Fruit fly (Drosophila melanogaster) whole organism, embryonic: Measurements from ENCODE around the gene CG11279.

Source experiments
- ATbp ChIP-seq: fragments of 200-800 bp; sonication (Bioruptor generic); optimal IDR thresholded peaks from 2 replicates; lab custom pipeline; 2017; ENCODE audit warnings: missing biosample characterization, mild to moderate bottlenecking, missing genetic modification characterization, missing genetic modification reagents
- CG10267 ChIP-seq: fragments of 200-800 bp; sonication (Bioruptor generic); optimal IDR thresholded peaks from 2 replicates; lab custom pipeline; 2018; ENCODE audit warnings: missing biosample characterization, mild to moderate bottlenecking, missing genetic modification characterization, moderate library complexity
- CG10274 ChIP-seq: fragments of 200-800 bp; sonication (Bioruptor generic); optimal IDR thresholded peaks from 3 replicates; lab custom pipeline; 2017; ENCODE audit warnings: missing biosample characterization, mild to moderate bottlenecking, missing genetic modification characterization
- CG10979 ChIP-seq: fragments of 200-800 bp; sonication (Bioruptor generic); optimal IDR thresholded peaks from 2 replicates; lab custom pipeline; 2018; ENCODE audit warnings: missing biosample characterization, mild to moderate bottlenecking, missing genetic modification characterization, moderate library complexity
- CG12219 ChIP-seq: fragments of 200-800 bp; sonication (Bioruptor generic); optimal IDR thresholded peaks from 3 replicates; lab custom pipeline; 2018; ENCODE audit warnings: missing biosample characterization, mild to moderate bottlenecking, missing genetic modification characterization
- CG15011 ChIP-seq: fragments of 200-800 bp; sonication (Bioruptor generic); optimal IDR thresholded peaks from 3 replicates; lab custom pipeline; 2018; ENCODE audit warnings: missing biosample characterization, mild to moderate bottlenecking, missing genetic modification characterization
- CG15514 ChIP-seq: fragments of 200-800 bp; sonication (Bioruptor generic); optimal IDR thresholded peaks from 3 replicates; lab custom pipeline; 2017; ENCODE audit warnings: missing biosample characterization, missing genetic modification characterization, mild to moderate bottlenecking, moderate library complexity, missing genetic modification reagents
- CG1602 ChIP-seq: fragments of 200-800 bp; sonication (Bioruptor generic); optimal IDR thresholded peaks from 3 replicates; lab custom pipeline; 2016; ENCODE audit warnings: missing biosample characterization, missing genetic modification characterization
- CG1647 ChIP-seq: fragments of 200-800 bp; sonication (Bioruptor generic); optimal IDR thresholded peaks from 3 replicates; lab custom pipeline; 2016; ENCODE audit warnings: missing biosample characterization, missing genetic modification characterization
- CG17328 ChIP-seq: fragments of 200-800 bp; sonication (Bioruptor generic); IDR thresholded peaks from 2 replicates; pipeline ENCODE4 v1.3.6; 2022; ENCODE audit warnings: missing biosample characterization, missing genetic modification characterization
- CG17361 ChIP-seq: fragments of 200-800 bp; sonication (Bioruptor generic); IDR thresholded peaks from 3 replicates; pipeline ENCODE4 v1.3.6; 2022; ENCODE audit warnings: missing biosample characterization, missing genetic modification characterization
- CG17912 ChIP-seq: fragments of 200-800 bp; sonication (Bioruptor generic); optimal IDR thresholded peaks from 2 replicates; lab custom pipeline; 2018; ENCODE audit warnings: missing biosample characterization, mild to moderate bottlenecking, missing genetic modification characterization
- CG31224 ChIP-seq: fragments of 200-800 bp; sonication (Bioruptor generic); IDR thresholded peaks from 2 replicates; pipeline ENCODE4 v1.3.6; 2022; ENCODE audit warnings: missing biosample characterization, missing genetic modification characterization
- CG43689 ChIP-seq: fragments of 200-800 bp; sonication (Bioruptor generic); IDR thresholded peaks from 2 replicates; pipeline ENCODE4 v1.3.6; 2022; ENCODE audit warnings: missing biosample characterization, missing genetic modification characterization
- CG6791 ChIP-seq: fragments of 200-800 bp; sonication (Bioruptor generic); IDR thresholded peaks from 3 replicates; pipeline ENCODE4 v1.3.6; 2022; ENCODE audit warnings: missing biosample characterization, missing genetic modification characterization; ENCODE audit not compliant: partially characterized antibody
- CG7987 ChIP-seq: fragments of 200-800 bp; sonication (Bioruptor generic); optimal IDR thresholded peaks from 2 replicates; lab custom pipeline; 2018; ENCODE audit warnings: missing biosample characterization, mild to moderate bottlenecking, missing genetic modification characterization, moderate library complexity
- CG8281 ChIP-seq: fragments of 200-800 bp; sonication (Bioruptor generic); optimal IDR thresholded peaks from 2 replicates; lab custom pipeline; 2018; ENCODE audit warnings: missing biosample characterization, mild to moderate bottlenecking, missing genetic modification characterization, moderate library complexity
- CG8924 ChIP-seq: fragments of 200-800 bp; optimal IDR thresholded peaks from 3 replicates; lab custom pipeline; 2019; ENCODE audit warnings: missing biosample characterization, mild to moderate bottlenecking, missing genetic modification characterization, moderate library complexity
- CG9215 ChIP-seq: fragments of 200-800 bp; sonication (Bioruptor generic); IDR thresholded peaks from 2 replicates; pipeline ENCODE4 v1.3.6; 2022; ENCODE audit warnings: missing biosample characterization, missing genetic modification characterization
- CTCF ChIP-seq: fragments of 200-800 bp; sonication (Bioruptor generic); optimal IDR thresholded peaks from 2 replicates; lab custom pipeline; 2017; ENCODE audit warnings: missing biosample characterization, mild to moderate bottlenecking, missing genetic modification characterization, moderate library complexity
- CkIIα-i1 ChIP-seq: fragments of 200-800 bp; sonication (Bioruptor generic); IDR thresholded peaks from 2 replicates; pipeline ENCODE4 v1.3.6; 2022; ENCODE audit warnings: missing biosample characterization, missing genetic modification characterization
- Dbx ChIP-seq: fragments of 200-800 bp; sonication (Bioruptor generic); IDR thresholded peaks from 3 replicates; pipeline ENCODE4 v1.3.6; 2022; ENCODE audit warnings: missing biosample characterization, missing genetic modification characterization
- Deaf1 ChIP-seq: fragments of 200-800 bp; optimal IDR thresholded peaks from 3 replicates; lab custom pipeline; 2019; ENCODE audit warnings: missing biosample characterization, mild to moderate bottlenecking, missing genetic modification characterization, moderate library complexity
- Hand ChIP-seq: fragments of 200-800 bp; sonication (Bioruptor generic); optimal IDR thresholded peaks from 2 replicates; lab custom pipeline; 2017; ENCODE audit warnings: mild to moderate bottlenecking, missing biosample characterization, missing genetic modification reagents, missing genetic modification characterization
- Hmx ChIP-seq: fragments of 200-800 bp; sonication (Bioruptor generic); optimal IDR thresholded peaks from 2 replicates; lab custom pipeline; 2016; ENCODE audit warnings: missing biosample characterization, missing genetic modification characterization
- Kr ChIP-seq: fragments of 200-800 bp; sonication (Bioruptor generic); optimal IDR thresholded peaks from 2 replicates; lab custom pipeline; 2017; ENCODE audit warnings: missing biosample characterization, mild to moderate bottlenecking, missing genetic modification characterization
- NK7.1 ChIP-seq: fragments of 200-800 bp; sonication (Bioruptor generic); optimal IDR thresholded peaks from 3 replicates; lab custom pipeline; 2016; ENCODE audit warnings: missing biosample characterization, missing genetic modification characterization
- Nf-YB ChIP-seq: fragments of 200-800 bp; sonication (Bioruptor generic); optimal IDR thresholded peaks from 3 replicates; lab custom pipeline; 2019; ENCODE audit warnings: missing biosample characterization, mild to moderate bottlenecking, missing genetic modification characterization, moderate library complexity
- NfI ChIP-seq: fragments of 200-800 bp; sonication (Bioruptor generic); optimal IDR thresholded peaks from 3 replicates; lab custom pipeline; 2018; ENCODE audit warnings: missing biosample characterization, mild to moderate bottlenecking, missing genetic modification characterization, moderate library complexity
- Scr ChIP-seq: fragments of 200-800 bp; sonication (Bioruptor generic); IDR thresholded peaks from 2 replicates; pipeline ENCODE4 v1.3.6; 2022; ENCODE audit warnings: missing biosample characterization, missing genetic modification characterization; ENCODE audit not compliant: partially characterized antibody
- Sin3A ChIP-seq: fragments of >200 bp; optimal IDR thresholded peaks from 2 replicates; lab custom pipeline; 2018
- Spps ChIP-seq: fragments of 200-800 bp; sonication (Bioruptor generic); optimal IDR thresholded peaks from 2 replicates; lab custom pipeline; 2018; ENCODE audit warnings: missing biosample characterization, mild to moderate bottlenecking, missing genetic modification characterization
- Usf ChIP-seq: fragments of 200-800 bp; sonication (Bioruptor generic); optimal IDR thresholded peaks from 2 replicates; lab custom pipeline; 2017; ENCODE audit warnings: missing genotype, missing biosample characterization, missing genetic modification characterization
- ash1 ChIP-seq: fragments of 200-800 bp; sonication (Bioruptor generic); optimal IDR thresholded peaks from 2 replicates; lab custom pipeline; 2018; ENCODE audit warnings: missing biosample characterization, mild to moderate bottlenecking, missing genetic modification characterization
- bsh ChIP-seq, 2 experiments: fragments of 200-800 bp; sonication (Bioruptor generic); optimal IDR thresholded peaks; 2 replicates each; lab custom pipeline; 2017 to 2018; ENCODE audit warnings: mild to moderate bottlenecking in 2 of 2, missing biosample characterization in 2 of 2, missing genetic modification characterization in 2 of 2, moderate library complexity in 1 of 2
- btn ChIP-seq: fragments of 200-800 bp; sonication (Bioruptor generic); optimal IDR thresholded peaks from 2 replicates; lab custom pipeline; 2016; ENCODE audit warnings: missing biosample characterization, missing genetic modification characterization
- crol ChIP-seq: fragments of 200-800 bp; sonication (Bioruptor generic); IDR thresholded peaks from 2 replicates; pipeline ENCODE4 v1.3.6; 2022; ENCODE audit warnings: missing biosample characterization, missing genetic modification characterization
- danr ChIP-seq: fragments of 200-800 bp; sonication (Bioruptor generic); IDR thresholded peaks from 2 replicates; pipeline ENCODE4 v1.3.6; 2022; ENCODE audit warnings: missing biosample characterization, missing genetic modification characterization
- dmrt11E ChIP-seq: fragments of 200-800 bp; sonication (Bioruptor generic); optimal IDR thresholded peaks from 3 replicates; lab custom pipeline; 2018; ENCODE audit warnings: missing biosample characterization, mild to moderate bottlenecking, missing genetic modification characterization, moderate library complexity
- fd64A ChIP-seq: fragments of 200-800 bp; sonication (Bioruptor generic); optimal IDR thresholded peaks from 3 replicates; lab custom pipeline; 2018; ENCODE audit warnings: missing biosample characterization, mild to moderate bottlenecking, missing genetic modification characterization
- gem ChIP-seq: fragments of 200-800 bp; sonication (Bioruptor generic); optimal IDR thresholded peaks from 2 replicates; lab custom pipeline; 2019; ENCODE audit warnings: missing biosample characterization, mild to moderate bottlenecking, missing genetic modification characterization, moderate library complexity
- hkb ChIP-seq, 2 experiments: fragments of 200-800 bp in 1 of 2; fragments of >200 bp in 1 of 2; sonication (Bioruptor generic) in 1 of 2; IDR thresholded peaks in 1 of 2; optimal IDR thresholded peaks in 1 of 2; 2 replicates each; pipeline versions ENCODE4 v1.3.6 to Lab custom; 2017 to 2022; ENCODE audit warnings: missing biosample characterization in 1 of 2, missing genetic modification characterization in 1 of 2
- lmd ChIP-seq: fragments of 200-800 bp; sonication (Bioruptor generic); IDR thresholded peaks from 2 replicates; pipeline ENCODE4 v1.3.6; 2022; ENCODE audit warnings: missing biosample characterization, missing genetic modification characterization
- prd ChIP-seq, 3 experiments: fragments of >200 bp in 2 of 3; fragments of 200-800 bp in 1 of 3; sonication (Bioruptor generic) in 1 of 3; optimal IDR thresholded peaks in 2 of 3; IDR thresholded peaks in 1 of 3; 2 replicates in 2 of 3; 3 replicates in 1 of 3; pipeline versions ENCODE4 v1.3.6 to Lab custom; 2017 to 2022; ENCODE audit warnings: missing biosample characterization in 1 of 3, missing genetic modification characterization in 1 of 3
- schlank ChIP-seq: fragments of 200-800 bp; sonication (Bioruptor generic); optimal IDR thresholded peaks from 2 replicates; lab custom pipeline; 2018; ENCODE audit warnings: missing biosample characterization, mild to moderate bottlenecking, missing genetic modification characterization
- sisA ChIP-seq: fragments of 200-800 bp; sonication (Bioruptor generic); IDR thresholded peaks from 2 replicates; pipeline ENCODE4 v1.3.6; 2022; ENCODE audit warnings: missing biosample characterization, missing genetic modification characterization
- sna ChIP-seq: fragments of 200-800 bp; sonication (Bioruptor generic); IDR thresholded peaks from 2 replicates; pipeline ENCODE4 v1.3.6; 2022; ENCODE audit warnings: missing biosample characterization, missing genetic modification characterization; ENCODE audit not compliant: partially characterized antibody
- vvl ChIP-seq: fragments of 200-800 bp; sonication (Bioruptor generic); IDR thresholded peaks from 2 replicates; pipeline ENCODE4 v1.3.6; 2022; ENCODE audit warnings: missing biosample characterization, missing genetic modification characterization

The CG11279 gene

dm6 chr3L:13032085-13032914 is 14.5 kb upstream of the CG11279 start (continued):
- TF ChIP-seq CG10274 (GFP tag; lab: Kevin White, UChicago) (no peak), gem (tag; lab: Kevin White, UChicago) (peak; percentile 56), sna (GFP tag; lab: Robert Waterston, UW) (no peak), hkb (optimal IDR thresholded peaks at IDR 0.05; lab: Kevin White, UChicago) (no peak), hkb (GFP tag; IDR thresholded peaks at IDR 0.05; lab: Robert Waterston, UW) (no peak), schlank (tag; lab: Kevin White, UChicago) (no peak), CG1602 (no peak), CG12219 (GFP tag; lab: Kevin White, UChicago) (no peak), Nf-YB (GFP tag; lab: Kevin White, UChicago) (peak; percentile 13), danr (GFP tag; lab: Robert Waterston, UW) (no peak), NfI (GFP tag; lab: Kevin White, UChicago) (no peak), CG8281 (tag; lab: Kevin White, UChicago) (peak; percentile 32), CG17328 (GFP tag; lab: Robert Waterston, UW) (0 out of 2 replicates have a peak, but pooled peaks have one; percentile 44), CG9215 (GFP tag; lab: Robert Waterston, UW) (no peak), Hand (GFP tag; lab: Kevin White, UChicago) (no peak), ash1 (GFP tag; lab: Kevin White, UChicago) (no peak), prd (optimal IDR thresholded peaks at IDR 0.05; lab: Kevin White, UChicago) (no peak), prd (GFP tag; IDR thresholded peaks at IDR 0.05; lab: Robert Waterston, UW) (no peak; the same call in 2 of the 3 replicates), CkIIα-i1 (GFP tag; lab: Robert Waterston, UW) (no peak), lmd (GFP tag; lab: Robert Waterston, UW) (no peak), Dbx (GFP tag; lab: Robert Waterston, UW) (no peak), NK7.1 (GFP tag; lab: Kevin White, UChicago) (no peak), Scr (GFP tag; lab: Robert Waterston, UW) (peak; percentile 65), CG6791 (GFP tag; lab: Robert Waterston, UW) (peak; percentile 50; the same call in 1 of the 3 replicates), CG17361 (GFP tag; lab: Robert Waterston, UW) (peak; percentile 75), Deaf1 (tag; lab: Kevin White, UChicago) (no peak), dmrt11E (tag; lab: Kevin White, UChicago) (peak; percentile 47), CG15011 (GFP tag; lab: Kevin White, UChicago) (no peak), CG43689 (GFP tag; lab: Robert Waterston, UW) (0 out of 2 replicates have a peak, but pooled peaks have one; percentile 3), CG1647 (GFP tag; lab: Kevin White, UChicago) (no peak), btn (GFP tag; lab: Kevin White, UChicago) (no peak), sisA (no peak), fd64A (GFP tag; lab: Kevin White, UChicago) (peak; percentile 67), CG31224 (GFP tag; lab: Robert Waterston, UW) (no peak), ATbp (GFP tag; lab: Kevin White, UChicago) (peak; percentile 32), CG7987 (no peak), crol (GFP tag; lab: Robert Waterston, UW) (peak; percentile 24; the same call in 1 of the 2 replicates), CG8924 (tag; lab: Kevin White, UChicago) (peak; percentile 18), CTCF (GFP tag; lab: Kevin White, UChicago) (peak; percentile 11), CG10979 (tag; lab: Kevin White, UChicago) (peak; percentile 54), Sin3A (lab: Kevin White, UChicago) (no peak), vvl (peak; percentile 44; the same call in 1 of the 2 replicates), Kr (GFP tag; lab: Kevin White, UChicago) (no peak), CG17912 (GFP tag; lab: Kevin White, UChicago) (no peak), Hmx (no peak), Spps (tag; lab: Kevin White, UChicago) (no peak), CG15514 (GFP tag; lab: Kevin White, UChicago) (no peak), Usf (GFP tag; lab: Kevin White, UChicago) (no peak), CG10267 (tag; lab: Kevin White, UChicago) (peak; percentile 37), bsh (GFP tag; optimal IDR thresholded peaks at IDR 0.05; lab: Kevin White, UChicago) (peak in 1 of 2 experiments; percentile 16)
